Fruit fly (Drosophila melanogaster) whole organism, embryonic: ENCODE measurements around the gene Gyc89Da.

Experiments used
- Asciz ChIP-seq: fragments of 200-800 bp; sonication (Bioruptor generic); optimal IDR thresholded peaks from 2 replicates; lab custom pipeline; 2017; ENCODE audit warnings: missing biosample characterization, mild to moderate bottlenecking, missing genetic modification characterization, missing genetic modification reagents
- CG12071 ChIP-seq: fragments of 200-800 bp; sonication (Bioruptor generic); optimal IDR thresholded peaks from 3 replicates; lab custom pipeline; 2018; ENCODE audit warnings: missing biosample characterization, mild to moderate bottlenecking, missing genetic modification characterization
- CG12104 ChIP-seq: fragments of 200-800 bp; sonication (Bioruptor generic); optimal IDR thresholded peaks from 3 replicates; lab custom pipeline; 2016; ENCODE audit warnings: missing biosample characterization, missing genetic modification characterization
- CG12236 ChIP-seq: fragments of 200-800 bp; sonication (Bioruptor generic); optimal IDR thresholded peaks from 2 replicates; lab custom pipeline; 2016; ENCODE audit warnings: missing biosample characterization, missing genetic modification characterization
- CG13624 ChIP-seq: fragments of 200-800 bp; sonication (Bioruptor generic); optimal IDR thresholded peaks from 2 replicates; lab custom pipeline; 2016; ENCODE audit warnings: missing biosample characterization, missing genetic modification characterization
- CG14014 ChIP-seq: fragments of 200-800 bp; sonication (Bioruptor generic); IDR thresholded peaks from 2 replicates; pipeline ENCODE4 v1.3.6; 2022; ENCODE audit warnings: missing biosample characterization, missing genetic modification characterization
- CG15479 ChIP-seq: fragments of 200-800 bp; sonication (Bioruptor generic); optimal IDR thresholded peaks from 3 replicates; lab custom pipeline; 2019; ENCODE audit warnings: missing biosample characterization, mild to moderate bottlenecking, missing genetic modification characterization, moderate library complexity
- CG17328 ChIP-seq: fragments of 200-800 bp; sonication (Bioruptor generic); IDR thresholded peaks from 2 replicates; pipeline ENCODE4 v1.3.6; 2022; ENCODE audit warnings: missing biosample characterization, missing genetic modification characterization
- CG2129 ChIP-seq: fragments of 200-800 bp; sonication (Bioruptor generic); IDR thresholded peaks from 2 replicates; pipeline ENCODE4 v1.3.6; 2022; ENCODE audit warnings: missing biosample characterization, missing genetic modification characterization; ENCODE audit not compliant: partially characterized antibody
- CG31224 ChIP-seq: fragments of 200-800 bp; sonication (Bioruptor generic); IDR thresholded peaks from 2 replicates; pipeline ENCODE4 v1.3.6; 2022; ENCODE audit warnings: missing biosample characterization, missing genetic modification characterization
- CG3281 ChIP-seq: fragments of 200-800 bp; sonication (Bioruptor generic); optimal IDR thresholded peaks from 3 replicates; lab custom pipeline; 2017; ENCODE audit warnings: missing biosample characterization, mild to moderate bottlenecking, missing genetic modification characterization
- CG34376 ChIP-seq: fragments of 200-800 bp; sonication (Bioruptor generic); optimal IDR thresholded peaks from 2 replicates; lab custom pipeline; 2018; ENCODE audit warnings: missing biosample characterization, mild to moderate bottlenecking, missing genetic modification characterization
- CG3726 ChIP-seq: fragments of 200-800 bp; sonication (Bioruptor generic); IDR thresholded peaks from 3 replicates; pipeline ENCODE4, ENCODE4 v1.3.6; 2022; ENCODE audit warnings: missing biosample characterization, missing genetic modification characterization
- CG3838 ChIP-seq: fragments of 200-800 bp; sonication (Bioruptor generic); optimal IDR thresholded peaks from 3 replicates; lab custom pipeline; 2016; ENCODE audit warnings: missing biosample characterization, missing genetic modification characterization
- CG4854 ChIP-seq: fragments of 200-800 bp; sonication (Bioruptor generic); optimal IDR thresholded peaks from 2 replicates; lab custom pipeline; 2016; ENCODE audit warnings: missing biosample characterization, missing genetic modification characterization, inconsistent platforms
- CG5953 ChIP-seq: fragments of 200-800 bp; sonication (Bioruptor generic); IDR thresholded peaks from 2 replicates; pipeline ENCODE4 v1.3.6; 2022; ENCODE audit warnings: missing biosample characterization, missing genetic modification characterization
- CG6689 ChIP-seq: fragments of 200-800 bp; sonication (Bioruptor generic); IDR thresholded peaks from 2 replicates; pipeline ENCODE4 v1.3.6; 2022; ENCODE audit warnings: missing biosample characterization, missing genetic modification characterization
- CG6791 ChIP-seq: fragments of 200-800 bp; sonication (Bioruptor generic); IDR thresholded peaks from 3 replicates; pipeline ENCODE4 v1.3.6; 2022; ENCODE audit warnings: missing biosample characterization, missing genetic modification characterization; ENCODE audit not compliant: partially characterized antibody
- CG8089 ChIP-seq: fragments of 200-800 bp; sonication (Bioruptor generic); optimal IDR thresholded peaks from 3 replicates; lab custom pipeline; 2016; ENCODE audit warnings: missing biosample characterization, missing genetic modification characterization
- CG9215 ChIP-seq: fragments of 200-800 bp; sonication (Bioruptor generic); IDR thresholded peaks from 2 replicates; pipeline ENCODE4 v1.3.6; 2022; ENCODE audit warnings: missing biosample characterization, missing genetic modification characterization
- CG9817 ChIP-seq: fragments of 200-800 bp; sonication (Bioruptor generic); optimal IDR thresholded peaks from 2 replicates; lab custom pipeline; 2018; ENCODE audit warnings: missing biosample characterization, mild to moderate bottlenecking, missing genetic modification characterization, moderate library complexity
- Chrac-16 ChIP-seq: fragments of 200-800 bp; sonication (Bioruptor generic); optimal IDR thresholded peaks from 3 replicates; lab custom pipeline; 2016; ENCODE audit warnings: missing biosample characterization, missing genetic modification characterization
- Ets65A ChIP-seq: fragments of 200-800 bp; sonication (Bioruptor generic); peaks from one replicate; lab custom pipeline; 2016; ENCODE audit warnings: missing biosample characterization, missing genetic modification characterization
- Gug ChIP-seq: fragments of 200-800 bp; sonication (Bioruptor generic); IDR thresholded peaks from 4 replicates; pipeline ENCODE4 v1.3.6; 2022; ENCODE audit warnings: missing biosample characterization, missing genetic modification characterization
- Hey ChIP-seq: fragments of 200-800 bp; sonication (Bioruptor generic); optimal IDR thresholded peaks from 3 replicates; lab custom pipeline; 2018; ENCODE audit warnings: missing biosample characterization, mild to moderate bottlenecking, missing genetic modification characterization
- Hsf ChIP-seq: fragments of 200-800 bp; sonication (Bioruptor generic); optimal IDR thresholded peaks from 3 replicates; lab custom pipeline; 2016; ENCODE audit warnings: missing biosample characterization, missing genetic modification characterization
- Mad ChIP-seq: fragments of 200-800 bp; sonication (Bioruptor generic); optimal IDR thresholded peaks from 2 replicates; lab custom pipeline; 2016; ENCODE audit warnings: missing biosample characterization, missing genetic modification characterization
- NC2β ChIP-seq: fragments of 200-800 bp; sonication (Bioruptor generic); optimal IDR thresholded peaks from 2 replicates; lab custom pipeline; 2016; ENCODE audit warnings: missing biosample characterization, missing genetic modification characterization
- Side ChIP-seq: fragments of 200-800 bp; sonication (Bioruptor generic); optimal IDR thresholded peaks from 2 replicates; lab custom pipeline; 2016; ENCODE audit warnings: missing biosample characterization, missing genetic modification characterization
- Trl ChIP-seq, 3 experiments: fragments of >200 bp in 2 of 3; fragments of 200-800 bp in 1 of 3; sonication (Bioruptor generic) in 1 of 3; optimal IDR thresholded peaks; 2 replicates in 1 of 3; 3 replicates in 2 of 3; lab custom pipeline; 2016 to 2017; ENCODE audit warnings: missing biosample characterization in 1 of 3, missing genetic modification characterization in 1 of 3
- Xbp1 ChIP-seq: fragments of 200-800 bp; sonication (Bioruptor generic); optimal IDR thresholded peaks from 3 replicates; lab custom pipeline; 2016; ENCODE audit warnings: missing biosample characterization, mild to moderate bottlenecking, missing genetic modification characterization
- al ChIP-seq: fragments of 200-800 bp; sonication (Bioruptor generic); IDR thresholded peaks from 2 replicates; pipeline ENCODE4 v1.3.6; 2022; ENCODE audit warnings: missing biosample characterization, missing genetic modification characterization
- bowl ChIP-seq: fragments of 200-800 bp; sonication (Bioruptor generic); IDR thresholded peaks from 2 replicates; pipeline ENCODE4 v1.3.6; 2022; ENCODE audit warnings: missing biosample characterization, missing genetic modification characterization
- dan ChIP-seq: fragments of 200-800 bp; sonication (Bioruptor generic); IDR thresholded peaks from 2 replicates; pipeline ENCODE4 v1.3.6; 2022; ENCODE audit warnings: missing biosample characterization, missing genetic modification characterization
- esg ChIP-seq: fragments of 200-800 bp; sonication (Bioruptor generic); conservative IDR thresholded peaks from 2 replicates; pipeline ENCODE4 v1.3.6; 2022; ENCODE audit warnings: missing biosample characterization, missing genetic modification characterization
- ftz-f1 ChIP-seq: fragments of 200-800 bp; sonication (Bioruptor generic); optimal IDR thresholded peaks from 2 replicates; lab custom pipeline; 2016; ENCODE audit warnings: missing biosample characterization, missing genetic modification characterization
- gcm2 ChIP-seq: fragments of 200-800 bp; sonication (Bioruptor generic); optimal IDR thresholded peaks from 2 replicates; lab custom pipeline; 2016; ENCODE audit warnings: missing biosample characterization, missing genetic modification characterization
- kah ChIP-seq: fragments of 200-800 bp; sonication (Bioruptor generic); optimal IDR thresholded peaks from 2 replicates; lab custom pipeline; 2018; ENCODE audit warnings: missing biosample characterization, mild to moderate bottlenecking, missing genetic modification characterization
- luna ChIP-seq: fragments of 200-800 bp; sonication (Bioruptor generic); optimal IDR thresholded peaks from 2 replicates; lab custom pipeline; 2016; ENCODE audit warnings: missing biosample characterization, missing genetic modification characterization
- onecut ChIP-seq: fragments of 200-800 bp; sonication (Bioruptor generic); IDR thresholded peaks from 2 replicates; pipeline ENCODE4 v1.3.6; 2022; ENCODE audit warnings: missing biosample characterization, missing genetic modification characterization
- pan ChIP-seq, 4 experiments: fragments of >200 bp in 3 of 4; fragments of 200-800 bp in 1 of 4; sonication (Bioruptor generic) in 1 of 4; optimal IDR thresholded peaks in 3 of 4; IDR thresholded peaks in 1 of 4; 2 replicates each; pipeline versions ENCODE4 v1.3.6 to Lab custom; 2017 to 2022; ENCODE audit warnings: missing biosample characterization in 2 of 4, missing genetic modification characterization in 2 of 4, mixed read lengths in 1 of 4
- pho ChIP-seq: fragments of 200-800 bp; sonication (Bioruptor generic); optimal IDR thresholded peaks from 2 replicates; lab custom pipeline; 2016; ENCODE audit warnings: missing biosample characterization, missing genetic modification characterization
- pita ChIP-seq: fragments of 200-800 bp; sonication (Bioruptor generic); optimal IDR thresholded peaks from 2 replicates; lab custom pipeline; 2017; ENCODE audit warnings: missing biosample characterization, mild to moderate bottlenecking, missing genetic modification characterization
- prd ChIP-seq, 3 experiments: fragments of >200 bp in 2 of 3; fragments of 200-800 bp in 1 of 3; sonication (Bioruptor generic) in 1 of 3; optimal IDR thresholded peaks in 2 of 3; IDR thresholded peaks in 1 of 3; 2 replicates in 2 of 3; 3 replicates in 1 of 3; pipeline versions ENCODE4 v1.3.6 to Lab custom; 2017 to 2022; ENCODE audit warnings: missing biosample characterization in 1 of 3, missing genetic modification characterization in 1 of 3
- ro ChIP-seq: fragments of 200-800 bp; sonication (Bioruptor generic); IDR thresholded peaks from 2 replicates; pipeline ENCODE4 v1.3.6; 2022; ENCODE audit warnings: missing biosample characterization, missing genetic modification characterization
- row ChIP-seq: fragments of 200-800 bp; sonication (Bioruptor generic); IDR thresholded peaks from 3 replicates; pipeline ENCODE4 v1.3.6; 2022; ENCODE audit warnings: missing biosample characterization, missing genetic modification characterization
- sr ChIP-seq: fragments of 200-800 bp; sonication (Bioruptor generic); IDR thresholded peaks from 3 replicates; pipeline ENCODE4 v1.3.6; 2022; ENCODE audit warnings: missing biosample characterization, missing genetic modification characterization
- vfl ChIP-seq: fragments of 200-800 bp; sonication (Bioruptor generic); optimal IDR thresholded peaks from 2 replicates; lab custom pipeline; 2016; ENCODE audit warnings: missing biosample characterization, missing genetic modification characterization
- yki ChIP-seq: fragments of >200 bp; optimal IDR thresholded peaks from 3 replicates; lab custom pipeline; 2018

The Gyc89Da gene

DNA sequence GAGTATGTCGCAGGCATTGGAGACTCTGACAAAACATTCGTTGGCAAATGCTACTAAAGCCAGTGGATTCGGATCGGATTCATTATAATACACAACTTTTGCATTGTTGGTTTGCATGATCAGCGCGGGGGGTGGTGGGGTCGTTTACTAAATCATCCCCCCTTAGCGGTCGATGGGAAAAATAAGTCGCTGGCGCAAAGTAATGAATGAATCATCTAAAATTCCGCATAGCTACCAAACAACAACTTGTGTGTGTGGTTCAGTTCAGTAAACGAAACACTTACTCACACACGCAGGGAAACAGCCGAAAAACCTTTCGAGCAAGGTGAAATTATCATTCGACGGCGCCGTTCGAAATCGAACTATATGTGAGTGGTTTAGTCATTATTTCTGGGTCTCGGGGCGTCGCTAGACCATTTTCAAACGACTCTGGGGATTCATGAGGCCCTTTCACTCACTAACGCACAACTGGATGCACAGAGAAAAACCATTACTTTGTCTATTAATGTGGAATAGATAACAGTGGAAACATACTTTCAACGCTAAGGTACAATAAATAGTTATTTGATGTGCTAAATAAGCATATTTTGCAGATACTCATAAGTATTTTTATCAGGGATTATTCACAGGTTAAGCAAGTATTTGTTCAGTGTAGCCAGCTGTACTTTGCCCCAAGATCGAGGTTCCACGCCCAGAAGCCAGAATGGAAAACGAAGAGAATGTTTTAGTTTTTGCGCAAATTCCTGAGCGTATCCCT, 23.8 kb upstream of the Gyc89Da start (continued):
- peak; percentile 62; the same call in 2 of the 3 replicates for TF ChIP-seq sr (GFP tag; lab: Robert Waterston, UW)
- TF ChIP-seq Side (GFP tag; lab: Kevin White, UChicago), result peak; percentile 42
- TF ChIP-seq Trl (optimal IDR thresholded peaks at IDR 0.05; lab: Kevin White, UChicago), result no peak
- peak; percentile 34 for TF ChIP-seq Trl (GFP tag; optimal IDR thresholded peaks at IDR 0.05; lab: Kevin White, UChicago)
- TF ChIP-seq bowl (GFP tag; lab: Robert Waterston, UW), result peak; percentile 27; the same call in 1 of the 2 replicates
- no peak for TF ChIP-seq CG3838 (GFP tag; lab: Kevin White, UChicago)
- no peak for TF ChIP-seq pita (GFP tag; lab: Kevin White, UChicago)
- peak; percentile 83 for TF ChIP-seq CG12071
- TF ChIP-seq ro, result peak; percentile 12
- TF ChIP-seq CG4854, result peak; percentile 41
- peak; percentile 51 for TF ChIP-seq NC2β (GFP tag; lab: Kevin White, UChicago)
- TF ChIP-seq CG14014 (GFP tag; lab: Robert Waterston, UW), result peak; percentile 71
- TF ChIP-seq pan (optimal IDR thresholded peaks at IDR 0.05; lab: Kevin White, UChicago), result no peak
- peak in 1 of 2 experiments; percentile 79 for TF ChIP-seq pan (GFP tag; optimal IDR thresholded peaks at IDR 0.05 in 1 of 2, IDR thresholded peaks at IDR 0.05 in 1 of 2)
- no peak for TF ChIP-seq ftz-f1
- no peak for TF ChIP-seq CG6791
- peak; percentile 52; the same call in 1 of the 2 replicates for TF ChIP-seq dan (GFP tag; lab: Robert Waterston, UW)
- TF ChIP-seq CG8089 (GFP tag; lab: Kevin White, UChicago), result peak; percentile 30
- peak; percentile 70 for TF ChIP-seq CG5953 (GFP tag; lab: Robert Waterston, UW)
- TF ChIP-seq luna (GFP tag; lab: Kevin White, UChicago), result no peak
- peak; percentile 77 for TF ChIP-seq Gug (GFP tag; lab: Robert Waterston, UW)
- no peak for TF ChIP-seq CG12104
- TF ChIP-seq CG17328 (GFP tag; lab: Robert Waterston, UW), result peak; percentile 88
- TF ChIP-seq CG6689 (GFP tag; lab: Robert Waterston, UW), result peak; percentile 72
- peak; percentile 96 for TF ChIP-seq Ets65A
- peak; percentile 19 for TF ChIP-seq onecut (GFP tag; lab: Robert Waterston, UW)
- peak; percentile 10 for TF ChIP-seq CG12236 (GFP tag; lab: Kevin White, UChicago)
- peak; percentile 75 for TF ChIP-seq Xbp1 (GFP tag; lab: Kevin White, UChicago)
- TF ChIP-seq CG9817 (tag; lab: Kevin White, UChicago), result peak; percentile 66
- TF ChIP-seq Hsf, result peak; percentile 49
- TF ChIP-seq gcm2 (GFP tag; lab: Kevin White, UChicago), result no peak
- no peak for TF ChIP-seq prd (optimal IDR thresholded peaks at IDR 0.05; lab: Kevin White, UChicago)
- peak; percentile 83 for TF ChIP-seq prd (GFP tag; IDR thresholded peaks at IDR 0.05; lab: Robert Waterston, UW)
- peak; percentile 54; the same call in 1 of the 2 replicates for TF ChIP-seq al (GFP tag; lab: Robert Waterston, UW)
- TF ChIP-seq CG34376 (GFP tag; lab: Kevin White, UChicago), result no peak
- TF ChIP-seq CG9215 (GFP tag; lab: Robert Waterston, UW), result no peak; the same call in 1 of the 2 replicates
- TF ChIP-seq vfl (GFP tag; lab: Kevin White, UChicago), result no peak
- TF ChIP-seq Mad (GFP tag; lab: Kevin White, UChicago), result peak; percentile 68
- no peak for TF ChIP-seq yki (lab: Kevin White, UChicago)
- TF ChIP-seq kah (GFP tag; lab: Kevin White, UChicago), result no peak
- peak; percentile 47 for TF ChIP-seq Chrac-16
- TF ChIP-seq CG15479 (GFP tag; lab: Kevin White, UChicago), result no peak
- peak; percentile 17 for TF ChIP-seq CG13624 (GFP tag; lab: Kevin White, UChicago)
- peak; percentile 42 for TF ChIP-seq pho (GFP tag; lab: Kevin White, UChicago)
- no peak for TF ChIP-seq Asciz (GFP tag; lab: Kevin White, UChicago)
- no peak for TF ChIP-seq CG2129 (GFP tag; lab: Robert Waterston, UW)
- peak; percentile 68 for TF ChIP-seq CG31224 (GFP tag; lab: Robert Waterston, UW)
- TF ChIP-seq row (GFP tag; lab: Robert Waterston, UW), result peak; percentile 50
- peak; percentile 80 for TF ChIP-seq esg (GFP tag; lab: Robert Waterston, UW)
- no peak for TF ChIP-seq Hey
- TF ChIP-seq CG3281 (GFP tag; lab: Kevin White, UChicago), result peak; percentile 60
- TF ChIP-seq CG3726 (GFP tag; lab: Robert Waterston, UW), result peak; percentile 77; the same call in 2 of the 3 replicates
